Worm (Caenorhabditis elegans): ENCODE data around the gene srh-177.
"Not testable (repeated sequence)": the region's sequence is repeated elsewhere in the genome, so short reads cannot be mapped to it uniquely, and the experiment has no call there.

srh-177 gene

ce11 chrV:20369153-20369552, at the start of gene srh-177:
Gene srh-177 (minus strand): TSS chrV:20369253.
- TF ChIP-seq ahr-1 (tag; optimal IDR thresholded peaks at IDR 0.05); ceh-24 (tag; optimal IDR thresholded peaks at IDR 0.05); hlh-30 (tag; optimal IDR thresholded peaks at IDR 0.05; ENCODE audit: insufficient read depth): not testable (repeated sequence)

ce11 chrV:20418768-20419167, 49.7 kb upstream of the srh-177 start:
- no peak for TF ChIP-seq ceh-6 (GFP tag; optimal IDR thresholded peaks at IDR 0.05)
- peak; percentile 20 for TF ChIP-seq elt-2 (tag; optimal IDR thresholded peaks at IDR 0.05)
- peak; percentile 77 for TF ChIP-seq hlh-30 (tag; optimal IDR thresholded peaks at IDR 0.05; ENCODE audit: insufficient read depth)
- no peak for TF ChIP-seq elt-4 (tag; optimal IDR thresholded peaks at IDR 0.05)
- no peak for TF ChIP-seq ceh-18 (tag; optimal IDR thresholded peaks at IDR 0.05)
- TF ChIP-seq odd-2 (tag; optimal IDR thresholded peaks at IDR 0.05): no peak
- TF ChIP-seq gmeb-2 (tag; optimal IDR thresholded peaks at IDR 0.05): no peak
- no peak for TF ChIP-seq K02D7.2 (tag; optimal IDR thresholded peaks at IDR 0.05)

- TF ChIP-seq gmeb-2 (tag; optimal IDR thresholded peaks at IDR 0.05) (no peak), nfya-1 (tag; optimal IDR thresholded peaks at IDR 0.05) (peak; percentile 19), pros-1 (tag; optimal IDR thresholded peaks at IDR 0.05) (no peak), K02D7.2 (tag; optimal IDR thresholded peaks at IDR 0.05) (no peak), ceh-34 (tag; optimal IDR thresholded peaks at IDR 0.05) (no peak), hlh-30 (tag; optimal IDR thresholded peaks at IDR 0.05; ENCODE audit: insufficient read depth) (peak; percentile 36)
Measured at ce11 chrV:20417809-20418208, 48.8 kb upstream of the srh-177 start.

- TF ChIP-seq C38D4.7 (GFP tag; optimal IDR thresholded peaks at IDR 0.05) (no peak), elt-2 (tag; optimal IDR thresholded peaks at IDR 0.05) (peak; percentile 5), ceh-48 (tag; optimal IDR thresholded peaks at IDR 0.05) (no peak), ceh-19 (GFP tag; optimal IDR thresholded peaks at IDR 0.05) (no peak), lin-11 (tag; optimal IDR thresholded peaks at IDR 0.05) (no peak), nfya-1 (tag; optimal IDR thresholded peaks at IDR 0.05) (no peak)
Measured at ce11 chrV:20416790-20417189, 47.7 kb upstream of the srh-177 start.

ce11 chrV:20416335-20416734, 47.3 kb upstream of the srh-177 start:
- no peak for TF ChIP-seq elt-4 (tag; optimal IDR thresholded peaks at IDR 0.05)
- TF ChIP-seq lim-6 (tag; optimal IDR thresholded peaks at IDR 0.05): no peak
- no peak for TF ChIP-seq npax-4 (tag; optimal IDR thresholded peaks at IDR 0.05)
- no peak for TF ChIP-seq gmeb-2 (tag; optimal IDR thresholded peaks at IDR 0.05)
- TF ChIP-seq dve-1 (tag; optimal IDR thresholded peaks at IDR 0.05): no peak
- no peak for TF ChIP-seq pag-3 (tag; optimal IDR thresholded peaks at IDR 0.05; ENCODE audit: borderline replicate concordance)
- TF ChIP-seq fkh-6 (tag; optimal IDR thresholded peaks at IDR 0.05): no peak
- TF ChIP-seq rnt-1 (tag; optimal IDR thresholded peaks at IDR 0.05): no peak
- no peak for TF ChIP-seq ceh-48 (tag; optimal IDR thresholded peaks at IDR 0.05)
- no peak for TF ChIP-seq K02D7.2 (tag; optimal IDR thresholded peaks at IDR 0.05)
- no peak for TF ChIP-seq ama-1 (optimal IDR thresholded peaks at IDR 0.05)
- TF ChIP-seq hlh-15 (tag; optimal IDR thresholded peaks at IDR 0.05): no peak

ce11 chrV:20415415-20415814, 46.4 kb upstream of the srh-177 start:
- no peak for TF ChIP-seq hlh-8 (tag; optimal IDR thresholded peaks at IDR 0.05)
- no peak for TF ChIP-seq K09A11.1 (tag; optimal IDR thresholded peaks at IDR 0.05; ENCODE audit: insufficient read depth)
- no peak for TF ChIP-seq unc-86 (tag; optimal IDR thresholded peaks at IDR 0.05)
- no peak for TF ChIP-seq ceh-45 (GFP tag; IDR thresholded peaks at IDR 0.05)
- no peak for TF ChIP-seq lin-11 (tag; optimal IDR thresholded peaks at IDR 0.05)
- no peak for TF ChIP-seq nhr-11 (tag; optimal IDR thresholded peaks at IDR 0.05)
- TF ChIP-seq ceh-9 (tag; optimal IDR thresholded peaks at IDR 0.05): no peak
- no peak for TF ChIP-seq sox-2 (GFP tag; IDR thresholded peaks at IDR 0.05)
- no peak for TF ChIP-seq gmeb-2 (tag; optimal IDR thresholded peaks at IDR 0.05)
- no peak for TF ChIP-seq nhr-232 (tag; optimal IDR thresholded peaks at IDR 0.05)
